Worm (Caenorhabditis elegans) whole organism, late embryonic: ENCODE measurements around the gene R07H5.16.

Source experiments
- C08G9.2 ChIP-seq: sonication (generic microtip); optimal IDR thresholded peaks from 2 replicates; lab custom pipeline; 2016; ENCODE audit warnings: mild to moderate bottlenecking, missing genetic modification characterization, moderate library complexity, missing compliant biosample characterization
- C38D4.7 ChIP-seq: fragments of 200-800 bp; sonication (Bioruptor generic); optimal IDR thresholded peaks from 2 replicates; lab custom pipeline; 2018; ENCODE audit warnings: mild to moderate bottlenecking, missing genetic modification characterization, moderate library complexity, missing compliant biosample characterization
- F13H6.1 ChIP-seq: sonication (generic microtip); optimal IDR thresholded peaks from 2 replicates; lab custom pipeline; 2016; ENCODE audit warnings: missing genetic modification characterization, missing compliant biosample characterization
- K02D7.2 ChIP-seq: sonication (generic microtip); optimal IDR thresholded peaks from 2 replicates; lab custom pipeline; 2017; ENCODE audit warnings: mild to moderate bottlenecking, missing genetic modification characterization, missing compliant biosample characterization
- K09A11.1 ChIP-seq: sonication (generic microtip); optimal IDR thresholded peaks from 2 replicates; lab custom pipeline; 2017; ENCODE audit warnings: antibody characterized with exemption, mild to moderate bottlenecking, missing genetic modification characterization, missing compliant biosample characterization; ENCODE audit not compliant: insufficient read depth
- ahr-1 ChIP-seq: sonication (generic microtip); optimal IDR thresholded peaks from 2 replicates; lab custom pipeline; 2016; ENCODE audit warnings: missing genetic modification characterization, missing compliant biosample characterization
- ama-1 ChIP-seq: fragments of 150-350 bp; optimal IDR thresholded peaks from 2 replicates; lab custom pipeline; 2014
- ceh-19 ChIP-seq: fragments of 200-800 bp; sonication (Bioruptor generic); optimal IDR thresholded peaks from 2 replicates; lab custom pipeline; 2018; ENCODE audit warnings: mild to moderate bottlenecking, missing genetic modification characterization, missing compliant biosample characterization
- ceh-2 ChIP-seq: sonication (generic microtip); optimal IDR thresholded peaks from 2 replicates; lab custom pipeline; 2016; ENCODE audit warnings: missing genotype, missing genetic modification characterization, missing compliant biosample characterization
- ceh-22 ChIP-seq: sonication (generic microtip); optimal IDR thresholded peaks from 2 replicates; lab custom pipeline; 2017; ENCODE audit warnings: missing biosample characterization, missing genetic modification characterization
- ceh-24 ChIP-seq: sonication (generic microtip); optimal IDR thresholded peaks from 2 replicates; lab custom pipeline; 2016; ENCODE audit warnings: mild to moderate bottlenecking, missing genetic modification characterization, missing compliant biosample characterization
- ceh-31 ChIP-seq: sonication (generic microtip); optimal IDR thresholded peaks from 2 replicates; lab custom pipeline; 2016; ENCODE audit warnings: missing genetic modification characterization, missing compliant biosample characterization
- ceh-45 ChIP-seq: fragments of 200-800 bp; sonication (Bioruptor generic); IDR thresholded peaks from 2 replicates; pipeline ENCODE4 v1.3.6; 2022; ENCODE audit warnings: missing genetic modification reagents, missing genetic modification characterization, missing compliant biosample characterization
- ceh-48 ChIP-seq: sonication (generic microtip); optimal IDR thresholded peaks from 2 replicates; lab custom pipeline; 2016; ENCODE audit warnings: missing genetic modification characterization, inconsistent platforms, missing compliant biosample characterization
- ceh-6 ChIP-seq: fragments of 200-800 bp; sonication (Bioruptor generic); optimal IDR thresholded peaks from 2 replicates; lab custom pipeline; 2018; ENCODE audit warnings: mild to moderate bottlenecking, missing genetic modification characterization, missing compliant biosample characterization
- ceh-9 ChIP-seq: sonication (generic microtip); optimal IDR thresholded peaks from 2 replicates; lab custom pipeline; 2016; ENCODE audit warnings: mild to moderate bottlenecking, missing genetic modification characterization, inconsistent platforms, missing compliant biosample characterization
- dve-1 ChIP-seq: sonication (generic microtip); optimal IDR thresholded peaks from 2 replicates; lab custom pipeline; 2017; ENCODE audit warnings: antibody characterized with exemption, mild to moderate bottlenecking, missing genetic modification characterization, missing compliant biosample characterization
- elt-2 ChIP-seq: sonication (generic microtip); optimal IDR thresholded peaks from 2 replicates; lab custom pipeline; 2016; ENCODE audit warnings: missing genetic modification reagents, missing genetic modification characterization, missing compliant biosample characterization
- elt-4 ChIP-seq: sonication (generic microtip); optimal IDR thresholded peaks from 2 replicates; lab custom pipeline; 2016; ENCODE audit warnings: missing genetic modification characterization, missing compliant biosample characterization
- fkh-6 ChIP-seq: sonication (generic microtip); optimal IDR thresholded peaks from 2 replicates; lab custom pipeline; 2016; ENCODE audit warnings: missing genetic modification characterization, missing compliant biosample characterization
- hlh-15 ChIP-seq: sonication (generic microtip); optimal IDR thresholded peaks from 2 replicates; lab custom pipeline; 2016; ENCODE audit warnings: missing genetic modification characterization, missing compliant biosample characterization
- hlh-6 ChIP-seq: sonication (generic microtip); optimal IDR thresholded peaks from 2 replicates; lab custom pipeline; 2016; ENCODE audit warnings: missing genotype, missing genetic modification characterization, missing compliant biosample characterization
- hlh-8 ChIP-seq: sonication (generic microtip); optimal IDR thresholded peaks from 2 replicates; lab custom pipeline; 2016; ENCODE audit warnings: missing genotype, missing genetic modification characterization, missing compliant biosample characterization
- lim-6 ChIP-seq: sonication (generic microtip); optimal IDR thresholded peaks from 2 replicates; lab custom pipeline; 2016; ENCODE audit warnings: missing genetic modification characterization, missing compliant biosample characterization
- mec-3 ChIP-seq: sonication (generic microtip); optimal IDR thresholded peaks from 2 replicates; lab custom pipeline; 2016; ENCODE audit warnings: borderline replicate concordance, missing genetic modification characterization, missing compliant biosample characterization
- nhr-11 ChIP-seq: fragments of 150-350 bp; optimal IDR thresholded peaks from 2 replicates; lab custom pipeline; 2014; ENCODE audit warnings: missing biosample characterization, missing genetic modification characterization
- nhr-232 ChIP-seq: sonication (generic microtip); optimal IDR thresholded peaks from 2 replicates; lab custom pipeline; 2016; ENCODE audit warnings: missing genetic modification characterization, missing compliant biosample characterization
- odd-2 ChIP-seq: sonication (generic microtip); optimal IDR thresholded peaks from 2 replicates; lab custom pipeline; 2017; ENCODE audit warnings: antibody characterized with exemption, mild to moderate bottlenecking, missing genetic modification characterization, missing compliant biosample characterization
- pax-1 ChIP-seq: fragments of 150-350 bp; optimal IDR thresholded peaks from 2 replicates; lab custom pipeline; 2014; ENCODE audit warnings: missing biosample characterization, missing genetic modification characterization
- pha-2 ChIP-seq: sonication (generic microtip); optimal IDR thresholded peaks from 2 replicates; lab custom pipeline; 2017; ENCODE audit warnings: mild to moderate bottlenecking, missing genetic modification characterization, missing compliant biosample characterization
- pha-4 ChIP-seq: fragments of 150-350 bp; optimal IDR thresholded peaks from 2 replicates; lab custom pipeline; 2018; ENCODE audit warnings: missing biosample characterization, missing genetic modification reagents, missing genetic modification characterization
- pqm-1 ChIP-seq: sonication (generic microtip); optimal IDR thresholded peaks from 2 replicates; lab custom pipeline; 2016; ENCODE audit warnings: missing genetic modification characterization, missing compliant biosample characterization
- pros-1 ChIP-seq: fragments of 150-350 bp; optimal IDR thresholded peaks from 2 replicates; lab custom pipeline; 2014; ENCODE audit warnings: missing biosample characterization, missing genetic modification reagents, missing genetic modification characterization
- ref-2 ChIP-seq: sonication (generic microtip); optimal IDR thresholded peaks from 2 replicates; lab custom pipeline; 2016; ENCODE audit warnings: missing genetic modification characterization, missing compliant biosample characterization
- sdc-2 ChIP-seq: sonication (generic microtip); optimal IDR thresholded peaks from 2 replicates; lab custom pipeline; 2016; ENCODE audit warnings: missing genotype, missing genetic modification characterization, missing compliant biosample characterization
- sox-2 ChIP-seq: fragments of 200-800 bp; sonication (Bioruptor generic); IDR thresholded peaks from 2 replicates; pipeline ENCODE4 v1.3.6; 2022; ENCODE audit warnings: missing genetic modification reagents, missing genetic modification characterization, missing compliant biosample characterization
- tbx-7 ChIP-seq: sonication (generic microtip); optimal IDR thresholded peaks from 2 replicates; lab custom pipeline; 2016; ENCODE audit warnings: missing genotype, missing genetic modification characterization, missing compliant biosample characterization
- unc-42 ChIP-seq: sonication (generic microtip); optimal IDR thresholded peaks from 2 replicates; lab custom pipeline; 2016; ENCODE audit warnings: missing genotype, missing genetic modification characterization, missing compliant biosample characterization
- zip-5 ChIP-seq: sonication (generic microtip); optimal IDR thresholded peaks from 2 replicates; lab custom pipeline; 2016; ENCODE audit warnings: missing genetic modification characterization, missing compliant biosample characterization
- ztf-16 ChIP-seq: sonication (generic microtip); optimal IDR thresholded peaks from 2 replicates; lab custom pipeline; 2017; ENCODE audit warnings: missing genetic modification characterization, missing compliant biosample characterization

R07H5.16 gene

ce11 chrIV:11218037-11218436 lies 18.9 kb downstream of the R07H5.16 start, which contains the start of gene zip-6:
Gene zip-6 (minus strand): TSS chrIV:11218137.
- TF ChIP-seq tbx-7 (tag; lab: Kevin White, UChicago) (no peak), ceh-6 (GFP tag; lab: Kevin White, UChicago) (no peak), pros-1 (no peak), F13H6.1 (tag; lab: Kevin White, UChicago) (no peak), pha-2 (tag; lab: Kevin White, UChicago) (no peak), nhr-232 (tag; lab: Kevin White, UChicago) (no peak), C38D4.7 (GFP tag; lab: Kevin White, UChicago) (no peak), pha-4 (tag; lab: Kevin White, UChicago) (no peak), ahr-1 (tag; lab: Kevin White, UChicago) (no peak), ceh-45 (no peak), ceh-22 (tag; lab: Kevin White, UChicago) (no peak), ceh-9 (tag; lab: Kevin White, UChicago) (no peak), K09A11.1 (tag; lab: Kevin White, UChicago) (no peak), ceh-31 (tag; lab: Kevin White, UChicago) (no peak), dve-1 (tag; lab: Kevin White, UChicago) (no peak), pqm-1 (no peak), zip-5 (tag; lab: Kevin White, UChicago) (no peak), ama-1 (lab: Kevin White, UChicago) (no peak), nhr-11 (tag; lab: Kevin White, UChicago) (no peak)

- TF ChIP-seq hlh-6 (tag; lab: Kevin White, UChicago): no peak
- TF ChIP-seq hlh-15 (tag; lab: Kevin White, UChicago): no peak
- TF ChIP-seq ref-2 (tag; lab: Kevin White, UChicago): no peak
- TF ChIP-seq mec-3: no peak
- no peak for TF ChIP-seq elt-4
- TF ChIP-seq C38D4.7 (GFP tag; lab: Kevin White, UChicago): no peak
- no peak for TF ChIP-seq pax-1 (tag; lab: Kevin White, UChicago)
- TF ChIP-seq, all 69 proteins: peak for 0
Measured at ce11 chrIV:11223878-11224277, 24.7 kb downstream of the R07H5.16 start, which contains the start of gene C29F4.3. Gene C29F4.3 (minus strand): TSS chrIV:11223978.

- TF ChIP-seq ceh-48 (tag; lab: Kevin White, UChicago): no peak
- TF ChIP-seq pax-1 (tag; lab: Kevin White, UChicago): no peak
- no peak for TF ChIP-seq ceh-24 (tag; lab: Kevin White, UChicago)
Measured at ce11 chrIV:11225206-11225605, 26.1 kb downstream of the R07H5.16 start, which contains the start of gene col-125. Gene col-125 (plus strand): TSS chrIV:11225506.

DNA sequence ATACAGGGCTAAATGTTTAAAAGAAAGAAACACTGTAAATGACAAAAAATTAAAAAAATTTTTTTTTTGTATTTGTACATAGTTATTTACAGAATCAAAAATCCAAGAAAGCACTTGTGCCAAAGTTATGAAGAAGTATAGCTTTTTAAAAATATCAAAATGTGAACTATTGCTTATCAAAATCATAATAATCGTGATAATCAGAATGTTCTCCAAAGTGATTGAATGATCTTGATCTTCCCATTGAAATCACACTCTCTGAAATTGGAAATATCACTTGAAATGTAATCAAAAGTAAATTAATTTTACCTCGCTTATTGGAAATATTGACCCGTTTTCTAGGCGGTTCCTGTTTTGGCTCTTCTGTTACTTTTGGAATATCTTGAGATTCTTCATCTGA lies 27.4 kb downstream of the R07H5.16 start:
- TF ChIP-seq ceh-6 (GFP tag; lab: Kevin White, UChicago) (no peak), mec-3 (no peak), ceh-22 (tag; lab: Kevin White, UChicago) (no peak), dve-1 (tag; lab: Kevin White, UChicago) (no peak), ahr-1 (tag; lab: Kevin White, UChicago) (no peak), hlh-8 (no peak)

- TF ChIP-seq hlh-8 (no peak), ztf-16 (no peak), C08G9.2 (tag; lab: Kevin White, UChicago) (no peak), lim-6 (tag; lab: Kevin White, UChicago) (no peak), ceh-2 (tag; lab: Kevin White, UChicago) (no peak), sdc-2 (tag; lab: Kevin White, UChicago) (no peak), K02D7.2 (tag; lab: Kevin White, UChicago) (no peak), nhr-232 (tag; lab: Kevin White, UChicago) (no peak), unc-42 (tag; lab: Kevin White, UChicago) (no peak), odd-2 (no peak), elt-2 (tag; lab: Kevin White, UChicago) (no peak), ref-2 (tag; lab: Kevin White, UChicago) (no peak), sox-2 (GFP tag; lab: Robert Waterston, UW) (no peak), dve-1 (tag; lab: Kevin White, UChicago) (no peak), ceh-19 (no peak), fkh-6 (tag; lab: Kevin White, UChicago) (no peak), pqm-1 (no peak), elt-4 (no peak)
Measured at ce11 chrIV:11229013-11229412, 29.9 kb downstream of the R07H5.16 start.
